Worm (Caenorhabditis elegans): ENCODE data around the gene fkb-4.

fkb-4 gene

DNA sequence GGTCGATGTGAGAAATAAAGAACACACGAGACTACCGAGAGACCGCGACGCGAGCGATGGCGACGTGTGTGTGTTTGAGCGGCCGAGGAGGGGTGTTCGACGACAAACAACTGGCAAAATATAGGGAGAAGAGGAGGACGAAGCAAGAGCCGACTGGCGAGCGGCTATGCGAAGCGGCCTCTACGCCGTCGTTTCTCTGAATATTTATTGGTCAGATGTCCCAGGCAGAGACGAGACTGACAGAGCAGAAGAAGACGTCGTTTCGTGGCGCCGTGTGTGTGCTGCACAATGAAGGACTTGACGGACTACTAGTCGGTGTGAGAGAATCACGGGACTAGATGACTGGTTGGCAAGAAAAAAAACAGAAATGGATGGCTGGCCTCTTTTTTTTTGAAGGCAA lies 32.2 kb upstream of the fkb-4 start:
- TF ChIP-seq ztf-11 (tag; optimal IDR thresholded peaks at IDR 0.05), result no peak
- peak; percentile 21 for TF ChIP-seq lin-15B (tag; optimal IDR thresholded peaks at IDR 0.05)
- TF ChIP-seq nhr-76 (tag; optimal IDR thresholded peaks at IDR 0.05), result no peak
- peak; percentile 84 for TF ChIP-seq lin-39 (tag; optimal IDR thresholded peaks at IDR 0.05)
- peak; percentile 25 for TF ChIP-seq fkh-10 (GFP tag; optimal IDR thresholded peaks at IDR 0.05)
- peak; percentile 36 for TF ChIP-seq mdl-1 (tag; optimal IDR thresholded peaks at IDR 0.05)
- peak; percentile 24 for TF ChIP-seq ama-1 (optimal IDR thresholded peaks at IDR 0.05)
- TF ChIP-seq ceh-9 (tag; optimal IDR thresholded peaks at IDR 0.05), result no peak
- TF ChIP-seq nfya-1 (tag; optimal IDR thresholded peaks at IDR 0.05; ENCODE audit: insufficient read depth), result peak; percentile 73

DNA sequence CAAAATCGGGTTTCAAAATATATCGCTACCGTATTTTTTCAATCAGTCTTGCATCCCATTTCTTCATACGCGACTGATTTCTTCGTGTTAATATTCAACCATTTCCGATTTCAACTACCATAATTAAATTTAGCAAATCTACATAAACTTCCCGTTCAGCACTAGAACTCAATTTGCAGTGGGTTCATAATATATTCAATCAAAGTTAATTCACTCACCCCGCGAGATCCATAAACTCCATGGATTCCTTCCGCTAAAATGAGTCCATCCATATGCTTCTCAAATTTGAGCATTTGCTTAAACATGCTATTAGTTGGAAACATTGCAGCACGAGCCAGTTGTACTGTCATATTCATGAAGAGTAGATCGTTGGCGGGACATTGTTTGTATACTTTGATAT lies 31.6 kb upstream of the fkb-4 start:
- TF ChIP-seq snpc-4 (tag; optimal IDR thresholded peaks at IDR 0.05) (no peak), unc-39 (tag; optimal IDR thresholded peaks at IDR 0.05) (no peak), daf-12 (tag; optimal IDR thresholded peaks at IDR 0.05) (no peak), tbx-2 (tag; optimal IDR thresholded peaks at IDR 0.05) (no peak), ama-1 (optimal IDR thresholded peaks at IDR 0.05) (no peak), ZK546.5 (tag; optimal IDR thresholded peaks at IDR 0.05) (no peak), egl-27 (tag; optimal IDR thresholded peaks at IDR 0.05) (no peak)

DNA sequence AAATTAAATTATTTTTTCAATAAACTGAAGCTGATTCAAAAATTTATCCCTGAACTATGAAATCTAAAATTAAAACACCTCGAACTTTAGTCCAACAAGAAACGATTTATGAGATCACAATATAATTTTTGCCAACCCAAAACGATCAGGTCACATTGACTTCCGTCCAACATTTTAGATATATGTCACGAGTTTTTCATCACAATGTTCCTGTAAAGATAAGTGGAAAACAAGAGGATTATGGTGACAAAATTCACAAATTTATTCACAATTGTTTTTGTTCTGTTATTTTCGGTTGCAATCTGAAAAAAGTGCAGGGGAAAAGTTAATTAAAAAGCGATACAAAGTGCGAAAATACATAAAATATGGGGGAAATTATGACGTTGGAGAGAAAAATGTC lies 29.7 kb upstream of the fkb-4 start:
- no peak for TF ChIP-seq pha-4 (tag; optimal IDR thresholded peaks at IDR 0.05)
- peak; percentile 53 for TF ChIP-seq nhr-23 (tag; optimal IDR thresholded peaks at IDR 0.05)

DNA sequence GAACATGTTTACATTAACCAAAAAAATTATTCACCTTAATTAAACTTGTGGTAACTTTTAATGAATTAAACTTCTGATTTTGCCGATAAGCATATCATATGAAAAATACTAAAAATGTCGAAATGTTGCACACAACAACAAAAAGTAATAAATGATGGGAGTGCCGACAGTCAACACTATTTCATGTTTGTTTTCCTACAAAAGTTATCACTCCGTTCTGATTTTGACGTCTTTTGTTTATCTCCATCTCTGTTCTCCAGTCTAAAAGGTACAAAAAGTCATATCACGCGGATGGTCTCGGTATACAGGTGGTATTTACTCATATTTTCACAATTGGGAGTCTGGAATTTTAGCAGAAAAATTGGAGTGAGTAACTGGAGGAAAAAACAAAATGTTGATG lies 28.5 kb upstream of the fkb-4 start:
- TF ChIP-seq lin-15B (tag; optimal IDR thresholded peaks at IDR 0.05) (no peak), pha-4 (tag; optimal IDR thresholded peaks at IDR 0.05) (peak; percentile 89), nhr-67 (tag; optimal IDR thresholded peaks at IDR 0.05) (no peak), pqm-1 (tag; optimal IDR thresholded peaks at IDR 0.05) (peak; percentile 33)

DNA sequence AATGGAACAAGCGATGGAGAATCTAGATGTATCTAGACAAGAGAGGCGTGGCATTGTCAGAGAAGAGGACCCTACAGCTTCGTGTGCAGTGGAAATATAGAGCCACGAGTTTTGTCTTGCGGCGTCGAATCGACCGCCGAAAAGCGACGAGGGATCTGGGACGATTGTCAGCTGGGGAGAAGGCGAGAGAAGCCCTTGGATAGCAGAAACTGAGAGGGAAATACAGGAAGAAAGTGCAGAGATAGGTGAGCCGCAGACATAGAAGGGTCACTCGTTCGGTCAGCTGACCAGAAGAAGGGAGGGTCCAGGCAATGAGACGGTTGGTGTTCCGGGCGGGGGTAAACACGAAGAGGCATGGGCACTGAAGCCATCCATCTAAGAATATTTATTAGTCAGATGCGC lies 27.6 kb upstream of the fkb-4 start:
- TF ChIP-seq unc-62 (GFP tag; optimal IDR thresholded peaks at IDR 0.05) (no peak), fkh-10 (GFP tag; optimal IDR thresholded peaks at IDR 0.05) (peak; percentile 60), nhr-237 (tag; optimal IDR thresholded peaks at IDR 0.05) (no peak), pha-4 (tag; optimal IDR thresholded peaks at IDR 0.05) (peak; percentile 75), lin-15B (tag; optimal IDR thresholded peaks at IDR 0.05) (peak; percentile 37), nhr-25 (tag; optimal IDR thresholded peaks at IDR 0.05) (no peak), skn-1 (tag; optimal IDR thresholded peaks at IDR 0.05) (peak; percentile 12), nhr-23 (tag; optimal IDR thresholded peaks at IDR 0.05) (peak; percentile 17), ceh-28 (tag; optimal IDR thresholded peaks at IDR 0.05) (peak; percentile 38), lin-39 (tag; optimal IDR thresholded peaks at IDR 0.05) (peak; percentile 78), snpc-4 (tag; optimal IDR thresholded peaks at IDR 0.05) (peak; percentile 71), nfya-1 (tag; optimal IDR thresholded peaks at IDR 0.05; ENCODE audit: insufficient read depth) (peak; percentile 80), pqm-1 (tag; optimal IDR thresholded peaks at IDR 0.05) (no peak), tbx-2 (tag; optimal IDR thresholded peaks at IDR 0.05) (peak; percentile 50), fos-1 (tag; optimal IDR thresholded peaks at IDR 0.05) (no peak), lsy-12 (tag; optimal IDR thresholded peaks at IDR 0.05) (peak; percentile 14), nhr-11 (tag; optimal IDR thresholded peaks at IDR 0.05) (peak; percentile 13), hmg-11 (tag; optimal IDR thresholded peaks at IDR 0.05) (peak; percentile 81), fkh-2 (tag; optimal IDR thresholded peaks at IDR 0.05) (peak; percentile 32)

DNA sequence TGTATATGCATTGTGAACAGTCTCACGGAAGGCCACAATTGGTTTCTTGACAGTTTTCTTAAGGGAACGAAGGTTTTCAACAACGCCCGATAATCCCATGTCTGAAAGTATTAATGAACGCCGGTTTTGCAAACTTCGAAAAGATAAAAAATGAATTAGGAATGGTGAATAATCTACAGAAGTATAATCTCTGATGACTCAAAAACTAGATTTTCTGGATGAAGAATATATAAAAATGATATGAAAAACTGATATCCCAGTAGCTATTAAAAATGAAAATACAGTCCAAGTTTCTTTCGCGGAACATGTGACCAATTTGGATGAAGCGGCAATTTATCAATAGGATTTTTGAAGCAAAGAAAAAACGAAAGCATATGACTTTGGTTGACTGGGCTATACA lies 27.1 kb upstream of the fkb-4 start, which contains the start of gene ZC443.3:
ZC443.3 (minus strand) TSS at position 101 of the 400 bp plus-strand sequence.
- TF ChIP-seq nhr-12 (tag; optimal IDR thresholded peaks at IDR 0.05), result no peak
- TF ChIP-seq nhr-237 (tag; optimal IDR thresholded peaks at IDR 0.05), result no peak
- no peak for TF ChIP-seq jun-1 (tag; optimal IDR thresholded peaks at IDR 0.05)
- no peak for TF ChIP-seq ceh-82 (tag; optimal IDR thresholded peaks at IDR 0.05)
- no peak for TF ChIP-seq fkh-2 (tag; optimal IDR thresholded peaks at IDR 0.05)
- TF ChIP-seq ZK546.5 (tag; optimal IDR thresholded peaks at IDR 0.05), result no peak

All from whole organism, L3 larva.